Fruit fly (Drosophila melanogaster) whole organism, pupa: ENCODE measurements around the gene CG6333.

Experiments used
- CG10348 ChIP-seq: fragments of 200-800 bp; sonication (Bioruptor generic); IDR thresholded peaks from 2 replicates; pipeline ENCODE4 v1.3.6; 2022; ENCODE audit warnings: missing biosample characterization, missing genetic modification characterization
- CG12605 ChIP-seq: fragments of 200-800 bp; sonication (Bioruptor generic); IDR thresholded peaks from 2 replicates; pipeline ENCODE4 v1.3.6; 2022; ENCODE audit warnings: missing biosample characterization, missing genetic modification characterization
- CG13204 ChIP-seq: fragments of 200-800 bp; sonication (Bioruptor generic); optimal IDR thresholded peaks from 2 replicates; lab custom pipeline; 2018; ENCODE audit warnings: missing biosample characterization, mild to moderate bottlenecking, missing genetic modification characterization, moderate library complexity
- CG14655 ChIP-seq: fragments of 200-800 bp; sonication (Bioruptor generic); optimal IDR thresholded peaks from 3 replicates; lab custom pipeline; 2017; ENCODE audit warnings: mild to moderate bottlenecking, missing biosample characterization, missing genetic modification reagents, missing genetic modification characterization
- CG15710 ChIP-seq: fragments of 200-800 bp; sonication (Bioruptor generic); optimal IDR thresholded peaks from 2 replicates; lab custom pipeline; 2018; ENCODE audit warnings: missing biosample characterization, mild to moderate bottlenecking, missing genetic modification characterization, moderate library complexity
- CG17806 ChIP-seq: fragments of 200-800 bp; sonication (Bioruptor generic); optimal IDR thresholded peaks from 2 replicates; lab custom pipeline; 2018; ENCODE audit warnings: missing biosample characterization, mild to moderate bottlenecking, missing genetic modification characterization, moderate library complexity
- CG32121 ChIP-seq: fragments of 200-800 bp; sonication (Bioruptor generic); IDR thresholded peaks from 2 replicates; pipeline ENCODE4 v1.3.6; 2022; ENCODE audit warnings: missing biosample characterization, missing genetic modification characterization
- CG34367 ChIP-seq: fragments of 200-800 bp; sonication (Bioruptor generic); optimal IDR thresholded peaks from 2 replicates; lab custom pipeline; 2018; ENCODE audit warnings: missing biosample characterization, mild to moderate bottlenecking, missing genetic modification characterization
- CG4496 ChIP-seq: fragments of 200-800 bp; sonication (Bioruptor generic); IDR thresholded peaks from 3 replicates; pipeline ENCODE4 v1.3.6; 2022; ENCODE audit warnings: missing biosample characterization, missing genetic modification characterization
- CG8159 ChIP-seq: fragments of 200-800 bp; sonication (Bioruptor generic); optimal IDR thresholded peaks from 3 replicates; lab custom pipeline; 2018; ENCODE audit warnings: missing biosample characterization, mild to moderate bottlenecking, missing genetic modification characterization, moderate library complexity
- CG8301 ChIP-seq: fragments of 200-800 bp; sonication (Bioruptor generic); optimal IDR thresholded peaks from 2 replicates; lab custom pipeline; 2018; ENCODE audit warnings: missing biosample characterization, mild to moderate bottlenecking, missing genetic modification characterization
- CG9948 ChIP-seq: fragments of 200-800 bp; sonication (Bioruptor generic); optimal IDR thresholded peaks from 2 replicates; lab custom pipeline; 2018; ENCODE audit warnings: missing biosample characterization, mild to moderate bottlenecking, missing genetic modification characterization, moderate library complexity
- D1 ChIP-seq: fragments of 200-800 bp; sonication (Bioruptor generic); optimal IDR thresholded peaks from 2 replicates; lab custom pipeline; 2018; ENCODE audit warnings: missing biosample characterization, mild to moderate bottlenecking, missing genetic modification characterization, moderate library complexity
- EcR ChIP-seq: fragments of 200-800 bp; sonication (Bioruptor generic); optimal IDR thresholded peaks from 3 replicates; lab custom pipeline; 2019; ENCODE audit warnings: missing biosample characterization, missing genetic modification characterization, mild to moderate bottlenecking, moderate library complexity, missing genetic modification reagents
- Ets98B ChIP-seq: fragments of 200-800 bp; sonication (Bioruptor generic); IDR thresholded peaks from 2 replicates; pipeline ENCODE4 v1.3.6; 2022; ENCODE audit warnings: missing biosample characterization, missing genetic modification characterization
- Pif1A ChIP-seq: fragments of 200-800 bp; sonication (Bioruptor generic); optimal IDR thresholded peaks from 3 replicates; lab custom pipeline; 2016; ENCODE audit warnings: missing biosample characterization, missing genetic modification characterization
- Pif1B ChIP-seq: fragments of 200-800 bp; sonication (Bioruptor generic); optimal IDR thresholded peaks from 3 replicates; lab custom pipeline; 2016; ENCODE audit warnings: missing biosample characterization, missing genetic modification characterization
- Snoo ChIP-seq: fragments of 200-800 bp; sonication (Bioruptor generic); optimal IDR thresholded peaks from 3 replicates; lab custom pipeline; 2017; ENCODE audit warnings: missing biosample characterization, mild to moderate bottlenecking, missing genetic modification characterization, inconsistent platforms
- fd96Ca ChIP-seq: fragments of 200-800 bp; sonication (Bioruptor generic); IDR thresholded peaks from 3 replicates; pipeline ENCODE4 v1.3.6; 2022; ENCODE audit warnings: missing biosample characterization, missing genetic modification characterization
- gl ChIP-seq: fragments of 200-800 bp; sonication (Bioruptor generic); optimal IDR thresholded peaks from 2 replicates; lab custom pipeline; 2018; ENCODE audit warnings: missing biosample characterization, mild to moderate bottlenecking, missing genetic modification characterization
- rn ChIP-seq: fragments of 200-800 bp; sonication (Bioruptor generic); IDR thresholded peaks from 2 replicates; pipeline ENCODE4 v1.3.6; 2022; ENCODE audit warnings: missing biosample characterization, missing genetic modification characterization

The CG6333 gene

dm6 chr3L:17458856-17459518, 27.0 kb downstream of the CG6333 start:
- TF ChIP-seq CG4496 (no peak), EcR (no peak), fd96Ca (GFP tag; lab: Robert Waterston, UW) (no peak), Snoo (tag; lab: Kevin White, UChicago) (no peak), gl (tag; lab: Kevin White, UChicago) (no peak), D1 (tag; lab: Kevin White, UChicago) (no peak), CG17806 (tag; lab: Kevin White, UChicago) (no peak), CG34367 (tag; lab: Kevin White, UChicago) (no peak), CG12605 (no peak), CG13204 (GFP tag; lab: Kevin White, UChicago) (no peak), Pif1B (GFP tag; lab: Kevin White, UChicago) (no peak), CG32121 (GFP tag; lab: Robert Waterston, UW) (no peak), CG9948 (tag; lab: Kevin White, UChicago) (no peak), Ets98B (no peak), CG10348 (GFP tag; lab: Robert Waterston, UW) (no peak), CG8301 (tag; lab: Kevin White, UChicago) (no peak), CG8159 (no peak), Pif1A (GFP tag; lab: Kevin White, UChicago) (no peak), CG14655 (GFP tag; lab: Kevin White, UChicago) (no peak), CG15710 (tag; lab: Kevin White, UChicago) (no peak)

dm6 chr3L:17457695-17458242, 28.3 kb downstream of the CG6333 start:
- TF ChIP-seq CG8159 (peak; percentile 14), fd96Ca (GFP tag; lab: Robert Waterston, UW) (no peak)
- TF ChIP-seq, all 21 proteins: peak for 1

dm6 chr3L:17447881-17448280, 38.1 kb downstream of the CG6333 start:
- TF ChIP-seq Pif1A (GFP tag; lab: Kevin White, UChicago), result no peak
- no peak for TF ChIP-seq D1 (tag; lab: Kevin White, UChicago)
- no peak for TF ChIP-seq fd96Ca (GFP tag; lab: Robert Waterston, UW)
- no peak for TF ChIP-seq CG10348 (GFP tag; lab: Robert Waterston, UW)
- no peak for TF ChIP-seq CG14655 (GFP tag; lab: Kevin White, UChicago)
- TF ChIP-seq CG34367 (tag; lab: Kevin White, UChicago), result no peak
- TF ChIP-seq CG8301 (tag; lab: Kevin White, UChicago), result no peak
- TF ChIP-seq rn (GFP tag; lab: Robert Waterston, UW), result no peak
- no peak for TF ChIP-seq Ets98B

dm6 chr3L:17445629-17446431, 40.2 kb downstream of the CG6333 start:
- TF ChIP-seq CG17806 (tag; lab: Kevin White, UChicago) (no peak), Pif1B (GFP tag; lab: Kevin White, UChicago) (no peak), Snoo (tag; lab: Kevin White, UChicago) (no peak), CG32121 (GFP tag; lab: Robert Waterston, UW) (no peak), EcR (no peak), gl (tag; lab: Kevin White, UChicago) (no peak), fd96Ca (GFP tag; lab: Robert Waterston, UW) (no peak), CG8301 (tag; lab: Kevin White, UChicago) (no peak), CG10348 (GFP tag; lab: Robert Waterston, UW) (no peak), CG9948 (tag; lab: Kevin White, UChicago) (no peak), CG15710 (tag; lab: Kevin White, UChicago) (no peak), CG13204 (GFP tag; lab: Kevin White, UChicago) (no peak), Pif1A (GFP tag; lab: Kevin White, UChicago) (no peak), CG14655 (GFP tag; lab: Kevin White, UChicago) (no peak), CG12605 (no peak)

dm6 chr3L:17444569-17444968, 41.5 kb downstream of the CG6333 start:
- TF ChIP-seq CG8159 (no peak), Pif1A (GFP tag; lab: Kevin White, UChicago) (no peak), rn (GFP tag; lab: Robert Waterston, UW) (no peak), CG8301 (tag; lab: Kevin White, UChicago) (no peak), Pif1B (GFP tag; lab: Kevin White, UChicago) (no peak), Snoo (tag; lab: Kevin White, UChicago) (no peak), CG9948 (tag; lab: Kevin White, UChicago) (no peak), gl (tag; lab: Kevin White, UChicago) (no peak), CG4496 (no peak), CG17806 (tag; lab: Kevin White, UChicago) (no peak), Ets98B (no peak)
